Fruit fly (Drosophila melanogaster) whole organism, wandering third instar larva: Measurements from ENCODE around the gene RPA1.

Experiments
- CG9705 ChIP-seq: fragments of 200-800 bp; sonication (Bioruptor generic); optimal IDR thresholded peaks from 2 replicates; lab custom pipeline; 2018; ENCODE audit warnings: missing biosample characterization, mild to moderate bottlenecking, missing genetic modification characterization
- GATAd ChIP-seq: sonication (Bioruptor generic); optimal IDR thresholded peaks from 2 replicates; lab custom pipeline; 2016; ENCODE audit warnings: missing biosample characterization, missing genetic modification characterization
- HLH106 ChIP-seq: fragments of 200-800 bp; optimal IDR thresholded peaks from 3 replicates; lab custom pipeline; 2019; ENCODE audit warnings: missing biosample characterization, mild to moderate bottlenecking, missing genetic modification characterization, moderate library complexity
- Myc ChIP-seq: fragments of >200 bp; optimal IDR thresholded peaks from 2 replicates; lab custom pipeline; 2017
- Rel ChIP-seq, 2 experiments: fragments of 200-800 bp; sonication (Bioruptor generic) in 1 of 2; optimal IDR thresholded peaks; 2 replicates in 1 of 2; 3 replicates in 1 of 2; lab custom pipeline; 2016 to 2019; ENCODE audit warnings: mild to moderate bottlenecking in 2 of 2, missing biosample characterization in 2 of 2, missing genetic modification characterization in 2 of 2, moderate library complexity in 1 of 2
- dmrt93B ChIP-seq: fragments of 200-800 bp; sonication (Bioruptor generic); optimal IDR thresholded peaks from 2 replicates; lab custom pipeline; 2018; ENCODE audit warnings: missing biosample characterization, mild to moderate bottlenecking, missing genetic modification characterization
- dsf ChIP-seq: sonication (Bioruptor generic); optimal IDR thresholded peaks from 2 replicates; lab custom pipeline; 2016; ENCODE audit warnings: missing biosample characterization, missing genetic modification characterization, borderline replicate concordance
- fru ChIP-seq: fragments of 200-800 bp; sonication (Bioruptor generic); optimal IDR thresholded peaks from 3 replicates; lab custom pipeline; 2016; ENCODE audit warnings: missing biosample characterization, mild to moderate bottlenecking, missing genetic modification characterization
- jim ChIP-seq: fragments of 175-275, 200-325 bp; sonication (Bioruptor generic); optimal IDR thresholded peaks from 2 replicates; lab custom pipeline; 2016; ENCODE audit warnings: missing biosample characterization, mild to moderate bottlenecking, missing genetic modification characterization
- psq ChIP-seq: fragments of 200-800 bp; sonication (Bioruptor generic); optimal IDR thresholded peaks from 3 replicates; lab custom pipeline; 2017; ENCODE audit warnings: missing biosample characterization, mild to moderate bottlenecking, missing genetic modification characterization, moderate library complexity
- sv ChIP-seq: fragments of 200-800 bp; sonication (Bioruptor generic); optimal IDR thresholded peaks from 3 replicates; lab custom pipeline; 2016; ENCODE audit warnings: missing biosample characterization, missing genetic modification characterization

- TF ChIP-seq CG9705 (GFP tag; lab: Kevin White, UChicago) (no peak), fru (GFP tag; lab: Kevin White, UChicago) (no peak), Rel (GFP tag; optimal IDR thresholded peaks at IDR 0.05; lab: Kevin White, UChicago) (no peak), Rel (tag; optimal IDR thresholded peaks at IDR 0.05; lab: Kevin White, UChicago) (no peak), sv (GFP tag; lab: Kevin White, UChicago) (no peak), dsf (GFP tag; lab: Kevin White, UChicago) (no peak), GATAd (no peak), jim (no peak), dmrt93B (GFP tag; lab: Kevin White, UChicago) (no peak), HLH106 (tag; lab: Kevin White, UChicago) (no peak), Myc (lab: Kevin White, UChicago) (no peak), psq (GFP tag; lab: Kevin White, UChicago) (no peak)
Observed at dm6 chr3R:8223074-8223597, 41.1 kb downstream of the RPA1 start.
